Fruit fly (Drosophila melanogaster): ENCODE results near the gene Nemp.

Nemp gene

DNA sequence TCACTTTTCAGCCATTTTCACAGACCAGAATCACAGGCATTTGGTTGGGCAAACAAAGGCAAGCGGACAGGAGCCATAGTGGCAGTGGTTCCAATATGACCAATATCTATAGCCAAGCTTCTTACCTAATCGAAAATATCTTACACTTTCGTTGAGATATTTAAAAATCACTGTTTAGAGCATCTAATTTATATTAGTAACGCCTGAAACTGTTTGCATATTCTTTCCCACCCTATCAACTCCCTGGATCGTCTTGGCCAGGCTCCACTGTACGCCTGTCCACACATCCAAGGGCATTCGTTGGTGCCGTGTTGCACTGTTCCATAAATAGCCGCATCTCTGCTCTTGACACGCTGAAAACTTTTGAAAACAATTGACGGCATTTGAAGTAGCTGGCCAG, 35.7 kb upstream of the Nemp start (continued):
- TF ChIP-seq Oaz (GFP tag; IDR thresholded peaks at IDR 0.05): no peak
- no peak for TF ChIP-seq hbn (GFP tag; IDR thresholded peaks at IDR 0.05; ENCODE audit: partially characterized antibody)
- no peak for TF ChIP-seq sr (GFP tag; IDR thresholded peaks at IDR 0.05)
- no peak for TF ChIP-seq crp (GFP tag; optimal IDR thresholded peaks at IDR 0.05)
- peak; percentile 55 for TF ChIP-seq H2.0 (GFP tag; IDR thresholded peaks at IDR 0.05)
- TF ChIP-seq CG2116 (GFP tag; optimal IDR thresholded peaks at IDR 0.05): no peak
- TF ChIP-seq Opbp (GFP tag; IDR thresholded peaks at IDR 0.05; ENCODE audit: partially characterized antibody): no peak
- TF ChIP-seq CG10209 (GFP tag; optimal IDR thresholded peaks at IDR 0.05): no peak
- TF ChIP-seq CG34422 (GFP tag; IDR thresholded peaks at IDR 0.05): no peak
- TF ChIP-seq cg (GFP tag; optimal IDR thresholded peaks at IDR 0.05): no peak
- no peak for TF ChIP-seq CG4328 (GFP tag; optimal IDR thresholded peaks at IDR 0.05)
- TF ChIP-seq D19B (GFP tag; optimal IDR thresholded peaks at IDR 0.05): no peak
- TF ChIP-seq CG17361 (GFP tag; IDR thresholded peaks at IDR 0.05): no peak
- no peak for TF ChIP-seq gt (GFP tag; IDR thresholded peaks at IDR 0.05)
- TF ChIP-seq stc (GFP tag; IDR thresholded peaks at IDR 0.05): 0 out of 2 replicates have a peak, but pooled peaks have one; percentile 21
- TF ChIP-seq ATbp (GFP tag; optimal IDR thresholded peaks at IDR 0.05): no peak
- no peak for TF ChIP-seq fd96Cb (tag; optimal IDR thresholded peaks at IDR 0.05)
- no peak for TF ChIP-seq CG12155 (GFP tag; optimal IDR thresholded peaks at IDR 0.05)
- TF ChIP-seq E2f1 (GFP tag; IDR thresholded peaks at IDR 0.05): no peak
- no peak for TF ChIP-seq nom (GFP tag; optimal IDR thresholded peaks at IDR 0.05)
- no peak for TF ChIP-seq NFAT (GFP tag; IDR thresholded peaks at IDR 0.05)
- TF ChIP-seq CG13296 (GFP tag; optimal IDR thresholded peaks at IDR 0.05): no peak
- no peak for TF ChIP-seq CG17802 (tag; optimal IDR thresholded peaks at IDR 0.05)
- peak; percentile 44; the same call in 1 of the 2 replicates for TF ChIP-seq HLH3B (GFP tag; IDR thresholded peaks at IDR 0.05)
- no peak for TF ChIP-seq tio (GFP tag; optimal IDR thresholded peaks at IDR 0.05)
- TF ChIP-seq CG7839 (tag; optimal IDR thresholded peaks at IDR 0.05): peak; percentile 45
- TF ChIP-seq Gug (GFP tag; IDR thresholded peaks at IDR 0.05): peak; percentile 52; the same call in 2 of the 4 replicates
- no peak for TF ChIP-seq CG4360 (GFP tag; IDR thresholded peaks at IDR 0.05)
- TF ChIP-seq gcm2 (GFP tag; optimal IDR thresholded peaks at IDR 0.05): no peak
- TF ChIP-seq al (GFP tag; IDR thresholded peaks at IDR 0.05): no peak
- peak; percentile 42; the same call in 1 of the 2 replicates for TF ChIP-seq CG6689 (GFP tag; IDR thresholded peaks at IDR 0.05)
- TF ChIP-seq luna (GFP tag; optimal IDR thresholded peaks at IDR 0.05): no peak
- no peak for TF ChIP-seq crc (GFP tag; optimal IDR thresholded peaks at IDR 0.05)
- no peak for TF ChIP-seq CG18599 (GFP tag; optimal IDR thresholded peaks at IDR 0.05)
- no peak for TF ChIP-seq Neu2 (GFP tag; optimal IDR thresholded peaks at IDR 0.05; ENCODE audit: borderline replicate concordance)
- no peak for TF ChIP-seq btn (GFP tag; optimal IDR thresholded peaks at IDR 0.05)
- no peak for TF ChIP-seq ewg (GFP tag; optimal IDR thresholded peaks at IDR 0.05)
- TF ChIP-seq CG32532 (GFP tag; IDR thresholded peaks at IDR 0.05): no peak
- TF ChIP-seq CG7745 (tag; optimal IDR thresholded peaks at IDR 0.05): no peak
- peak in 1 of 2 experiments; percentile 28 for TF ChIP-seq chif (GFP tag; optimal IDR thresholded peaks at IDR 0.05)
- no peak for TF ChIP-seq CG6765 (GFP tag; optimal IDR thresholded peaks at IDR 0.05)
- TF ChIP-seq CG4730 (GFP tag; IDR thresholded peaks at IDR 0.05): no peak
- no peak for TF ChIP-seq Ravus (GFP tag; IDR thresholded peaks at IDR 0.05)
- no peak for TF ChIP-seq zfh2 (GFP tag; optimal IDR thresholded peaks at IDR 0.05)
- no peak for TF ChIP-seq CG2875 (GFP tag; optimal IDR thresholded peaks at IDR 0.05)
- no peak for TF ChIP-seq seq (GFP tag; IDR thresholded peaks at IDR 0.05)
- no peak for TF ChIP-seq Asciz (GFP tag; optimal IDR thresholded peaks at IDR 0.05)
- no peak; the same call in 1 of the 2 replicates for TF ChIP-seq CG11247 (GFP tag; IDR thresholded peaks at IDR 0.05)
- no peak for TF ChIP-seq CG9609 (GFP tag; optimal IDR thresholded peaks at IDR 0.05)
- no peak for TF ChIP-seq CoRest (tag; optimal IDR thresholded peaks at IDR 0.05)
- TF ChIP-seq Rfx (GFP tag; IDR thresholded peaks at IDR 0.05): no peak
- no peak for TF ChIP-seq CG17612 (GFP tag; IDR thresholded peaks at IDR 0.05)

All from whole organism, embryonic.